Worm (Caenorhabditis elegans) whole organism, L4/young adult: ENCODE results near the gene agmo-1.

ENCODE experiments used
- W03F9.2 ChIP-seq: fragments of 150-350 bp; optimal IDR thresholded peaks from 2 replicates; lab custom pipeline; 2014; ENCODE audit warnings: missing biosample characterization, missing genetic modification characterization
- dao-5 ChIP-seq: sonication (generic microtip); optimal IDR thresholded peaks from 2 replicates; lab custom pipeline; 2016; ENCODE audit warnings: missing genotype, missing genetic modification characterization, moderate library complexity, missing compliant biosample characterization
- him-1 ChIP-seq: sonication (generic microtip); optimal IDR thresholded peaks from 2 replicates; lab custom pipeline; 2016; ENCODE audit warnings: missing genotype, missing genetic modification reagents, missing genetic modification characterization, missing compliant biosample characterization

agmo-1 gene

ce11 chrIII:12798469-12798868, at the start of gene agmo-1:
agmo-1 (minus strand) TSS chrIII:12798569.
- TF ChIP-seq W03F9.2, result no peak
- TF ChIP-seq dao-5 (tag; lab: Kevin White, UChicago), result no peak
- TF ChIP-seq him-1 (tag; lab: Kevin White, UChicago), result no peak

ce11 chrIII:12847623-12848022, 49.3 kb upstream of the agmo-1 start:
- TF ChIP-seq him-1 (tag; lab: Kevin White, UChicago) (no peak), dao-5 (tag; lab: Kevin White, UChicago) (no peak), W03F9.2 (no peak)

ce11 chrIII:12842858-12843257, 44.5 kb upstream of the agmo-1 start:
- TF ChIP-seq him-1 (tag; lab: Kevin White, UChicago) (no peak), dao-5 (tag; lab: Kevin White, UChicago) (no peak), W03F9.2 (peak; percentile 16)

ce11 chrIII:12841328-12841727, 43.0 kb upstream of the agmo-1 start:
- TF ChIP-seq W03F9.2, result peak; percentile 40
- TF ChIP-seq him-1 (tag; lab: Kevin White, UChicago), result no peak

- TF ChIP-seq W03F9.2 (no peak), dao-5 (tag; lab: Kevin White, UChicago) (no peak), him-1 (tag; lab: Kevin White, UChicago) (no peak)
Measured at ce11 chrIII:12840204-12840603, 41.8 kb upstream of the agmo-1 start.

ce11 chrIII:12838913-12839366, 40.6 kb upstream of the agmo-1 start, which contains the start of gene Y37D8A.4:
Y37D8A.4 (minus strand) TSS chrIII:12838963.
- TF ChIP-seq W03F9.2, result no peak
- no peak for TF ChIP-seq him-1 (tag; lab: Kevin White, UChicago)
- no peak for TF ChIP-seq dao-5 (tag; lab: Kevin White, UChicago)

ce11 chrIII:12838299-12838698, 39.9 kb upstream of the agmo-1 start:
- TF ChIP-seq dao-5 (tag; lab: Kevin White, UChicago) (no peak), him-1 (tag; lab: Kevin White, UChicago) (no peak), W03F9.2 (no peak)

ce11 chrIII:12836742-12837285, 38.4 kb upstream of the agmo-1 start:
- TF ChIP-seq dao-5 (tag; lab: Kevin White, UChicago) (no peak), him-1 (tag; lab: Kevin White, UChicago) (no peak), W03F9.2 (no peak)

ce11 chrIII:12833079-12833478, 34.7 kb upstream of the agmo-1 start:
- TF ChIP-seq him-1 (tag; lab: Kevin White, UChicago), result no peak
- TF ChIP-seq dao-5 (tag; lab: Kevin White, UChicago), result no peak
- TF ChIP-seq W03F9.2, result no peak

- TF ChIP-seq him-1 (tag; lab: Kevin White, UChicago) (no peak), dao-5 (tag; lab: Kevin White, UChicago) (no peak), W03F9.2 (no peak)
Measured at ce11 chrIII:12831696-12832095, 33.3 kb upstream of the agmo-1 start.

ce11 chrIII:12829068-12829467, 30.7 kb upstream of the agmo-1 start, which contains the start of gene Y37D8A.3:
Y37D8A.3 (plus strand) TSS chrIII:12829368.
- TF ChIP-seq him-1 (tag; lab: Kevin White, UChicago) (no peak), W03F9.2 (no peak), dao-5 (tag; lab: Kevin White, UChicago) (no peak)

- TF ChIP-seq him-1 (tag; lab: Kevin White, UChicago), result no peak
- no peak for TF ChIP-seq W03F9.2
- no peak for TF ChIP-seq dao-5 (tag; lab: Kevin White, UChicago)
Measured at ce11 chrIII:12822608-12823261, 24.4 kb upstream of the agmo-1 start.

- TF ChIP-seq W03F9.2, result no peak
- no peak for TF ChIP-seq him-1 (tag; lab: Kevin White, UChicago)
- TF ChIP-seq dao-5 (tag; lab: Kevin White, UChicago), result no peak
Measured at ce11 chrIII:12821331-12821730, 23.0 kb upstream of the agmo-1 start.

ce11 chrIII:12819909-12820308, 21.5 kb upstream of the agmo-1 start, which contains the start of the genes Y37D8A.2 and Y37D8A.25:
Y37D8A.2 (plus strand) TSS chrIII:12820193.
Y37D8A.25 (minus strand) TSS chrIII:12820253.
- TF ChIP-seq him-1 (tag; lab: Kevin White, UChicago) (no peak), W03F9.2 (no peak), dao-5 (tag; lab: Kevin White, UChicago) (no peak)
